Fruit fly (Drosophila melanogaster): Measurements from ENCODE around the gene BigH1.

Gene BigH1

dm6 chr3R:14670840-14671239 lies 7.6 kb downstream of the BigH1 start (continued):
- TF ChIP-seq CG10543 (GFP tag; optimal IDR thresholded peaks at IDR 0.05) = peak; percentile 9
- TF ChIP-seq D19A (tag; optimal IDR thresholded peaks at IDR 0.05) = peak; percentile 64
- no peak for TF ChIP-seq CG34224 (GFP tag; IDR thresholded peaks at IDR 0.05; ENCODE audit: partially characterized antibody)
- TF ChIP-seq CG18476 (GFP tag; optimal IDR thresholded peaks at IDR 0.05) = no peak
- 0 out of 3 replicates have a peak, but pooled peaks have one; percentile 13 for TF ChIP-seq gce (GFP tag; IDR thresholded peaks at IDR 0.05)
- TF ChIP-seq fd64A (GFP tag; optimal IDR thresholded peaks at IDR 0.05) = peak; percentile 82
- TF ChIP-seq amos (GFP tag; IDR thresholded peaks at IDR 0.05; ENCODE audit: partially characterized antibody) = no peak
- no peak for TF ChIP-seq Ada2b (GFP tag; IDR thresholded peaks at IDR 0.05)
- TF ChIP-seq CG7839 (tag; optimal IDR thresholded peaks at IDR 0.05) = no peak
- no peak for TF ChIP-seq prd (optimal IDR thresholded peaks at IDR 0.05)
- no peak for TF ChIP-seq prd (GFP tag; IDR thresholded peaks at IDR 0.05)
- no peak for TF ChIP-seq row (GFP tag; IDR thresholded peaks at IDR 0.05)
- TF ChIP-seq zfh2 (GFP tag; optimal IDR thresholded peaks at IDR 0.05) = no peak
- no peak for TF ChIP-seq nau (GFP tag; optimal IDR thresholded peaks at IDR 0.05)
- no peak for TF ChIP-seq Usf (GFP tag; optimal IDR thresholded peaks at IDR 0.05)
- no peak for TF ChIP-seq Mes4 (GFP tag; optimal IDR thresholded peaks at IDR 0.05)
- peak; percentile 3 for TF ChIP-seq nmo (GFP tag; optimal IDR thresholded peaks at IDR 0.05)
- no peak for TF ChIP-seq jing (GFP tag; optimal IDR thresholded peaks at IDR 0.05)
- TF ChIP-seq Med (GFP tag) = peak; percentile 75
- peak; percentile 68 for TF ChIP-seq HLHmδ (GFP tag; optimal IDR thresholded peaks at IDR 0.05)
- TF ChIP-seq CG1647 (GFP tag; optimal IDR thresholded peaks at IDR 0.05) = no peak
- TF ChIP-seq MTF-1 (GFP tag; optimal IDR thresholded peaks at IDR 0.05; ENCODE audit: borderline replicate concordance) = peak; percentile 84
- no peak for TF ChIP-seq peb (GFP tag; IDR thresholded peaks at IDR 0.05)
- peak; percentile 9 for TF ChIP-seq CG9797 (GFP tag; optimal IDR thresholded peaks at IDR 0.05)
- no peak for TF ChIP-seq Hr39 (optimal IDR thresholded peaks at IDR 0.05)
- peak; percentile 95 for TF ChIP-seq sens (GFP tag)
- no peak for TF ChIP-seq tna (GFP tag; IDR thresholded peaks at IDR 0.05; ENCODE audit: partially characterized antibody)
- peak; percentile 77 for TF ChIP-seq CG8924 (tag; optimal IDR thresholded peaks at IDR 0.05)
- no peak for TF ChIP-seq Neu2 (GFP tag; optimal IDR thresholded peaks at IDR 0.05; ENCODE audit: borderline replicate concordance)
- TF ChIP-seq CG4404 (GFP tag; IDR thresholded peaks at IDR 0.05) = no peak
- no peak for TF ChIP-seq Antp (GFP tag; optimal IDR thresholded peaks at IDR 0.05)
- peak; percentile 25 for TF ChIP-seq CG31365 (tag; optimal IDR thresholded peaks at IDR 0.05)
- no peak; the same call in 2 of the 3 replicates for TF ChIP-seq CG17361 (GFP tag; IDR thresholded peaks at IDR 0.05)
- TF ChIP-seq HmgD (GFP tag; optimal IDR thresholded peaks at IDR 0.05) = no peak
- TF ChIP-seq insv (GFP tag; optimal IDR thresholded peaks at IDR 0.05) = no peak
- TF ChIP-seq zen (tag; optimal IDR thresholded peaks at IDR 0.05) = peak; percentile 61
- no peak for TF ChIP-seq CG8388 (GFP tag; optimal IDR thresholded peaks at IDR 0.05)
- TF ChIP-seq BtbVII (GFP tag; optimal IDR thresholded peaks at IDR 0.05) = peak; percentile 72
- TF ChIP-seq CG15601 (tag; optimal IDR thresholded peaks at IDR 0.05) = peak; percentile 73
- TF ChIP-seq pho (GFP tag; optimal IDR thresholded peaks at IDR 0.05) = no peak
- no peak for TF ChIP-seq Atf-2 (GFP tag; optimal IDR thresholded peaks at IDR 0.05)
- TF ChIP-seq ERR (GFP tag; optimal IDR thresholded peaks at IDR 0.05) = no peak
- peak; percentile 52 for TF ChIP-seq stwl (tag; optimal IDR thresholded peaks at IDR 0.05)
- no peak for TF ChIP-seq CG14014 (GFP tag; IDR thresholded peaks at IDR 0.05)
- peak; percentile 46 for TF ChIP-seq twi (tag; optimal IDR thresholded peaks at IDR 0.05)
- TF ChIP-seq bowl (GFP tag; IDR thresholded peaks at IDR 0.05) = 0 out of 2 replicates have a peak, but pooled peaks have one; percentile 18
- TF ChIP-seq Optix (GFP tag; IDR thresholded peaks at IDR 0.05) = no peak
- TF ChIP-seq CG4854 (GFP tag; optimal IDR thresholded peaks at IDR 0.05) = no peak
- no peak for TF ChIP-seq dati (GFP tag; IDR thresholded peaks at IDR 0.05)
- TF ChIP-seq CG11696 (GFP tag; IDR thresholded peaks at IDR 0.05) = 0 out of 2 replicates have a peak, but pooled peaks have one; percentile 25
- no peak for TF ChIP-seq CG9932 (GFP tag; IDR thresholded peaks at IDR 0.05)
- TF ChIP-seq unpg (GFP tag; optimal IDR thresholded peaks at IDR 0.05) = no peak

Data from whole organism, embryonic.